Fruit fly (Drosophila melanogaster) whole organism, pupa: ENCODE measurements around the gene Pp4-19C.

ENCODE experiments used
- CG13204 ChIP-seq: fragments of 200-800 bp; sonication (Bioruptor generic); optimal IDR thresholded peaks from 2 replicates; lab custom pipeline; 2018; ENCODE audit warnings: missing biosample characterization, mild to moderate bottlenecking, missing genetic modification characterization, moderate library complexity
- CG17806 ChIP-seq: fragments of 200-800 bp; sonication (Bioruptor generic); optimal IDR thresholded peaks from 2 replicates; lab custom pipeline; 2018; ENCODE audit warnings: missing biosample characterization, mild to moderate bottlenecking, missing genetic modification characterization, moderate library complexity
- CG32121 ChIP-seq: fragments of 200-800 bp; sonication (Bioruptor generic); IDR thresholded peaks from 2 replicates; pipeline ENCODE4 v1.3.6; 2022; ENCODE audit warnings: missing biosample characterization, missing genetic modification characterization
- CG4496 ChIP-seq: fragments of 200-800 bp; sonication (Bioruptor generic); IDR thresholded peaks from 3 replicates; pipeline ENCODE4 v1.3.6; 2022; ENCODE audit warnings: missing biosample characterization, missing genetic modification characterization
- CG8301 ChIP-seq: fragments of 200-800 bp; sonication (Bioruptor generic); optimal IDR thresholded peaks from 2 replicates; lab custom pipeline; 2018; ENCODE audit warnings: missing biosample characterization, mild to moderate bottlenecking, missing genetic modification characterization
- CG9948 ChIP-seq: fragments of 200-800 bp; sonication (Bioruptor generic); optimal IDR thresholded peaks from 2 replicates; lab custom pipeline; 2018; ENCODE audit warnings: missing biosample characterization, mild to moderate bottlenecking, missing genetic modification characterization, moderate library complexity
- Ets98B ChIP-seq: fragments of 200-800 bp; sonication (Bioruptor generic); IDR thresholded peaks from 2 replicates; pipeline ENCODE4 v1.3.6; 2022; ENCODE audit warnings: missing biosample characterization, missing genetic modification characterization
- Pif1A ChIP-seq: fragments of 200-800 bp; sonication (Bioruptor generic); optimal IDR thresholded peaks from 3 replicates; lab custom pipeline; 2016; ENCODE audit warnings: missing biosample characterization, missing genetic modification characterization
- fd96Ca ChIP-seq: fragments of 200-800 bp; sonication (Bioruptor generic); IDR thresholded peaks from 3 replicates; pipeline ENCODE4 v1.3.6; 2022; ENCODE audit warnings: missing biosample characterization, missing genetic modification characterization

DNA sequence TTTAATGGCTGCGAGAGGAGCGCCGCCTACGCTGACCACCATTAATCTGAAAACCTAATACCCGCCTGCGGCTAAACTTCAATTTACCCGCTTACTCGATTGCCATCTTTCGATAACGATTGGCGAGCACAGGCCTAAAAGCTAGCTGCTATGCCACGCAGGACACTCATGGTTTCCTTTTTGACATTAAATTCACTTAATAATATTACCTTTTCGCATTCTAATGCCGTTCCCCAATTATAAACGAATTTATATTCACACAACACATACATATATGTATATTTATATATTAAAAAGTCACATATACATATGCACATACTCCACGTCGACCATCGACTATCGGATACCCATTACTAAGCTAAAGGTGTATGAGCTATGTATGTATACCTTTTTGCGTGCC lies 34.2 kb downstream of the Pp4-19C start:
- no peak for TF ChIP-seq CG9948 (tag; lab: Kevin White, UChicago)
- TF ChIP-seq CG8301 (tag; lab: Kevin White, UChicago): no peak
- TF ChIP-seq Pif1A: no peak
- TF ChIP-seq Ets98B (GFP tag; lab: Robert Waterston, UW): no peak
- no peak for TF ChIP-seq fd96Ca (GFP tag; lab: Robert Waterston, UW)
- TF ChIP-seq CG13204: no peak
- no peak for TF ChIP-seq CG17806 (tag; lab: Kevin White, UChicago)
- TF ChIP-seq CG4496 (GFP tag; lab: Robert Waterston, UW): no peak
- no peak for TF ChIP-seq CG32121 (GFP tag; lab: Robert Waterston, UW)
